Fruit fly (Drosophila melanogaster): ENCODE measurements around the gene CG18088.

The CG18088 gene

DNA sequence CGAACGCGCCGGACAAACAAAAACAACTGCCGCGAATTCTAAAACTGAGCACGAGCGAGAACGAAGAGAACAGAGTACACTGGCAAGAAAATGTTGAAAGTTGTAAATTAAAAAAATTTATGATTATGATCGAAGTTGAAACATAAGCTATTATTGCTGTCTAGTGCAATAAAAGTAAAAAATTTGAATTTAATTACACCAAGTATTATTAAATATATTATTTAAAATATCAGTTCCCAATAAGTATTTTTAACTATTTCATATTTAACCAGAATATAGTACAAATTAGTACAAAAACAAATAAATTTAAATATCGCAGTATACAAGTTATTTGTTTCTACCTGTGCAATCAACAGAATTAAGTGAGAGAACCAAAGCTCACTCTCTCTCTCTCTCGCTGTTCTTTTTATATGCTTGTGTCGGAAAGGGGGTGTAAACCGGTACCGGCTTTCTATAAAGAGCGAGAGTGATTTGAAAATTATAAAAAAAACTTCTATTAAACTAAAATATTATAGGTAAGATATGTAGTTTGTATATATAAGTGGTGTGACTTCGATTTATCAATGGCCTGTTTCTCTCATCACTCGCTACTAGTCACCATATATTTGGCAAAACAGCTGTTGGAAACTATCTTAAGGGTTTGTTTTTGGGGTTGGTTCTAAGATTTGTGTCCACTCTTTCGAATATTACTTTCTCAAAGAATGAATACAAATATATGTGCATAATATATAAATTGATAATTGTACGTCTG is 16.0 kb upstream of the CG18088 start, which contains the start of gene C1GalTA (continued):
- TF ChIP-seq CG12155 (GFP tag; optimal IDR thresholded peaks at IDR 0.05) (peak; percentile 93), Nf-YB (GFP tag; optimal IDR thresholded peaks at IDR 0.05) (peak; percentile 92), CG7271 (tag; optimal IDR thresholded peaks at IDR 0.05) (peak; percentile 97), stwl (tag; optimal IDR thresholded peaks at IDR 0.05) (peak; percentile 67), CG1024 (GFP tag; IDR thresholded peaks at IDR 0.05) (peak; percentile 76), gsb-n (tag; optimal IDR thresholded peaks at IDR 0.05) (peak; percentile 99), CG10147 (GFP tag; optimal IDR thresholded peaks at IDR 0.05) (peak; percentile 99), Lim3 (GFP tag; IDR thresholded peaks at IDR 0.05) (no peak), Blimp-1 (GFP tag; optimal IDR thresholded peaks at IDR 0.05) (peak; percentile 98), CG7963 (GFP tag; IDR thresholded peaks at IDR 0.05; ENCODE audit: partially characterized antibody) (no peak), bbx (GFP tag; IDR thresholded peaks at IDR 0.05; ENCODE audit: partially characterized antibody) (no peak), Jarid2 (GFP tag; optimal IDR thresholded peaks at IDR 0.05) (peak; percentile 89), CG16863 (GFP tag; optimal IDR thresholded peaks at IDR 0.05) (peak; percentile 56), Hsf (GFP tag; optimal IDR thresholded peaks at IDR 0.05) (peak; percentile 79), cas (GFP tag; IDR thresholded peaks at IDR 0.05) (peak; percentile 89), Hmx (GFP tag; optimal IDR thresholded peaks at IDR 0.05) (no peak), CG11723 (GFP tag; optimal IDR thresholded peaks at IDR 0.05) (peak; percentile 89), CG2116 (GFP tag; optimal IDR thresholded peaks at IDR 0.05) (peak; percentile 84), Kr (GFP tag; optimal IDR thresholded peaks at IDR 0.05) (peak; percentile 40), jigr1 (GFP tag; IDR thresholded peaks at IDR 0.05) (peak; percentile 89), Bdp1 (GFP tag; optimal IDR thresholded peaks at IDR 0.05) (peak; percentile 31), lab (GFP tag; optimal IDR thresholded peaks at IDR 0.05) (peak; percentile 98), Hand (GFP tag; optimal IDR thresholded peaks at IDR 0.05) (peak; percentile 98), onecut (GFP tag; IDR thresholded peaks at IDR 0.05) (peak; percentile 89), tio (GFP tag; optimal IDR thresholded peaks at IDR 0.05) (peak; percentile 95), CG7745 (tag; optimal IDR thresholded peaks at IDR 0.05) (peak; percentile 35), D (optimal IDR thresholded peaks at IDR 0.05) (no peak), D (GFP tag; optimal IDR thresholded peaks at IDR 0.05) (peak; percentile 97), CG4360 (GFP tag; IDR thresholded peaks at IDR 0.05) (peak; percentile 62; the same call in 1 of the 2 replicates), CG8944 (GFP tag; optimal IDR thresholded peaks at IDR 0.05) (no peak), CG32767 (GFP tag; IDR thresholded peaks at IDR 0.05) (peak; percentile 96), CG17568 (GFP tag; optimal IDR thresholded peaks at IDR 0.05) (peak; percentile 91), CG8089 (GFP tag; optimal IDR thresholded peaks at IDR 0.05) (peak; percentile 62), ase (GFP tag; IDR thresholded peaks at IDR 0.05) (peak; percentile 91), CG34376 (GFP tag; optimal IDR thresholded peaks at IDR 0.05) (peak; percentile 93), CG1603 (tag; optimal IDR thresholded peaks at IDR 0.05) (peak; percentile 6), ap (GFP tag; IDR thresholded peaks at IDR 0.05) (peak; percentile 90), chm (GFP tag; IDR thresholded peaks at IDR 0.05) (peak; percentile 92), PHDP (tag; optimal IDR thresholded peaks at IDR 0.05) (peak; percentile 99), lola (GFP tag; optimal IDR thresholded peaks at IDR 0.05) (peak in 1 of 3 experiments; percentile 98), CG9797 (GFP tag; optimal IDR thresholded peaks at IDR 0.05) (peak; percentile 44), CG2202 (tag; optimal IDR thresholded peaks at IDR 0.05) (peak; percentile 97), Oli (tag; optimal IDR thresholded peaks at IDR 0.05) (peak; percentile 98), CG17359 (tag; optimal IDR thresholded peaks at IDR 0.05) (peak; percentile 97), CG9876 (GFP tag; optimal IDR thresholded peaks at IDR 0.05) (no peak), inv (GFP tag; IDR thresholded peaks at IDR 0.05; ENCODE audit: partially characterized antibody) (no peak), CG8359 (GFP tag; optimal IDR thresholded peaks at IDR 0.05; ENCODE audit: borderline replicate concordance) (peak; percentile 90), E2f2 (GFP tag; IDR thresholded peaks at IDR 0.05) (peak; percentile 83)

All from whole organism, embryonic.